Worm (Caenorhabditis elegans): Measurements from ENCODE around the gene arl-8.

The arl-8 gene

ce11 chrIV:14824878-14825352, 27.0 kb downstream of the arl-8 start, which contains the start of gene sec-61.A (continued):
- TF ChIP-seq nhr-11 (tag; optimal IDR thresholded peaks at IDR 0.05), result no peak
- TF ChIP-seq dmd-4 (tag; optimal IDR thresholded peaks at IDR 0.05), result no peak
- TF ChIP-seq crh-2 (tag; optimal IDR thresholded peaks at IDR 0.05), result peak; percentile 85
- peak; percentile 16 for TF ChIP-seq nhr-237 (tag; optimal IDR thresholded peaks at IDR 0.05)
- TF ChIP-seq lin-13 (GFP tag; optimal IDR thresholded peaks at IDR 0.05), result peak; percentile 56
- TF ChIP-seq nhr-10 (tag; optimal IDR thresholded peaks at IDR 0.05), result peak; percentile 17
- peak; percentile 64 for TF ChIP-seq peb-1 (tag; optimal IDR thresholded peaks at IDR 0.05)
- no peak for TF ChIP-seq sem-4 (tag; optimal IDR thresholded peaks at IDR 0.05)
- TF ChIP-seq ztf-11 (tag; optimal IDR thresholded peaks at IDR 0.05), result no peak
- TF ChIP-seq elt-3 (tag; optimal IDR thresholded peaks at IDR 0.05), result no peak

- TF ChIP-seq nhr-12 (tag; optimal IDR thresholded peaks at IDR 0.05) (no peak), nhr-77 (tag; optimal IDR thresholded peaks at IDR 0.05) (no peak), sma-3 (GFP tag; optimal IDR thresholded peaks at IDR 0.05) (no peak), Y55F3AM.14 (GFP tag; optimal IDR thresholded peaks at IDR 0.05) (no peak), ztf-1 (GFP tag; conservative IDR thresholded peaks at IDR 0.05) (no peak), elt-1 (tag; optimal IDR thresholded peaks at IDR 0.05) (no peak), alr-1 (tag; optimal IDR thresholded peaks at IDR 0.05) (no peak), aly-2 (tag; optimal IDR thresholded peaks at IDR 0.05) (no peak), lin-39 (tag; optimal IDR thresholded peaks at IDR 0.05) (no peak), gmeb-1 (tag; optimal IDR thresholded peaks at IDR 0.05) (no peak), elt-3 (tag; optimal IDR thresholded peaks at IDR 0.05) (no peak), sem-4 (tag; optimal IDR thresholded peaks at IDR 0.05) (no peak)
These were observed 27.4 kb downstream of the arl-8 start, which contains the start of gene rps-18 for ce11 chrIV:14825379-14825778. Gene rps-18 (plus strand): TSS chrIV:14825679.

- TF ChIP-seq F13H6.1 (tag; optimal IDR thresholded peaks at IDR 0.05), result no peak
These were observed 28.3 kb downstream of the arl-8 start for ce11 chrIV:14826151-14826757.

ce11 chrIV:14828218-14828617, 30.3 kb downstream of the arl-8 start:
- no peak for TF ChIP-seq peb-1 (tag; optimal IDR thresholded peaks at IDR 0.05)

ce11 chrIV:14829026-14829425, 31.1 kb downstream of the arl-8 start, which contains the start of gene hhat-2:
Gene hhat-2 (minus strand): TSS chrIV:14829126.
- TF ChIP-seq peb-1 (tag; optimal IDR thresholded peaks at IDR 0.05) (no peak), nhr-23 (tag; optimal IDR thresholded peaks at IDR 0.05) (no peak), nhr-6 (tag; optimal IDR thresholded peaks at IDR 0.05) (no peak), C34F6.9 (tag; optimal IDR thresholded peaks at IDR 0.05) (no peak), ztf-11 (tag; optimal IDR thresholded peaks at IDR 0.05) (no peak)

- no peak for TF ChIP-seq ztf-1 (GFP tag; conservative IDR thresholded peaks at IDR 0.05)
- no peak for TF ChIP-seq lsy-2 (tag; optimal IDR thresholded peaks at IDR 0.05)
- peak; percentile 32 for TF ChIP-seq fos-1 (tag; optimal IDR thresholded peaks at IDR 0.05)
- peak; percentile 60 for TF ChIP-seq nhr-129 (tag; optimal IDR thresholded peaks at IDR 0.05)
- no peak for TF ChIP-seq alr-1 (tag; optimal IDR thresholded peaks at IDR 0.05)
- no peak for TF ChIP-seq ZK546.5 (tag; optimal IDR thresholded peaks at IDR 0.05)
These were observed 35.6 kb downstream of the arl-8 start for ce11 chrIV:14833537-14833936.

ce11 chrIV:14836885-14837284, 38.9 kb downstream of the arl-8 start, which contains the start of gene Y57G11C.22:
Gene Y57G11C.22 (plus strand): TSS chrIV:14837211.
- peak; percentile 58 for TF ChIP-seq unc-55 (GFP tag; optimal IDR thresholded peaks at IDR 0.05)
- TF ChIP-seq nhr-77 (tag; optimal IDR thresholded peaks at IDR 0.05), result no peak
- no peak for TF ChIP-seq alr-1 (tag; optimal IDR thresholded peaks at IDR 0.05)
- TF ChIP-seq mab-5 (tag; optimal IDR thresholded peaks at IDR 0.05), result peak; percentile 43
- no peak for TF ChIP-seq fos-1 (tag; optimal IDR thresholded peaks at IDR 0.05)
- TF ChIP-seq blmp-1 (tag; optimal IDR thresholded peaks at IDR 0.05; ENCODE audit: insufficient read depth), result no peak
- TF ChIP-seq lsy-2 (tag; optimal IDR thresholded peaks at IDR 0.05), result peak in 1 of 2 experiments; percentile 65
- TF ChIP-seq zag-1 (tag; optimal IDR thresholded peaks at IDR 0.05), result no peak
- TF ChIP-seq lin-13 (GFP tag; optimal IDR thresholded peaks at IDR 0.05), result peak; percentile 7
- TF ChIP-seq elt-1 (tag; optimal IDR thresholded peaks at IDR 0.05), result no peak
- peak; percentile 61 for TF ChIP-seq C34F6.9 (tag; optimal IDR thresholded peaks at IDR 0.05)
- TF ChIP-seq nhr-129 (tag; optimal IDR thresholded peaks at IDR 0.05), result peak; percentile 72
- TF ChIP-seq crh-2 (tag; optimal IDR thresholded peaks at IDR 0.05), result peak; percentile 42

Measured in whole organism, L2 larva.